Worm (Caenorhabditis elegans) whole organism, L1 larva: ENCODE results near the gene C14A4.6.
A peak's percentile ranks its signal among the peaks of the same experiment; 100 is the strongest.

Experiments
- blmp-1 ChIP-seq: fragments of 150-350 bp; optimal IDR thresholded peaks from 2 replicates; lab custom pipeline; 2014; ENCODE audit warnings: missing biosample characterization, missing genetic modification characterization
- lin-13 ChIP-seq: fragments of 150-350 bp; optimal IDR thresholded peaks from 2 replicates; lab custom pipeline; 2014; ENCODE audit warnings: missing biosample characterization, missing genetic modification reagents, missing genetic modification characterization
- lin-35 ChIP-seq, 2 experiments: fragments of 150-350 bp; optimal IDR thresholded peaks; 2 replicates each; lab custom pipeline; 2014; ENCODE audit warnings: missing biosample characterization in 2 of 2, missing genetic modification characterization in 2 of 2, missing genetic modification reagents in 2 of 2
- lsy-2 ChIP-seq, 2 experiments: fragments of 150-350 bp; optimal IDR thresholded peaks; 2 replicates each; lab custom pipeline; 2014; ENCODE audit warnings: missing biosample characterization in 2 of 2, missing genetic modification characterization in 2 of 2
- mep-1 ChIP-seq: fragments of 150-350 bp; optimal IDR thresholded peaks from 2 replicates; lab custom pipeline; 2014; ENCODE audit warnings: missing biosample characterization, missing genetic modification characterization
- nhr-28 ChIP-seq: fragments of 150-350 bp; optimal IDR thresholded peaks from 2 replicates; lab custom pipeline; 2014; ENCODE audit warnings: missing biosample characterization, missing genetic modification characterization
- nhr-47 ChIP-seq: sonication (generic microtip); optimal IDR thresholded peaks from 2 replicates; lab custom pipeline; 2016; ENCODE audit warnings: mild to moderate bottlenecking, missing genetic modification characterization, moderate library complexity, missing compliant biosample characterization
- nhr-76 ChIP-seq: sonication (generic microtip); optimal IDR thresholded peaks from 2 replicates; lab custom pipeline; 2017; ENCODE audit warnings: missing biosample characterization, missing genetic modification characterization
- pqm-1 ChIP-seq: sonication (generic microtip); optimal IDR thresholded peaks from 3 replicates; lab custom pipeline; 2017; ENCODE audit warnings: missing biosample characterization, missing genetic modification characterization
- sptf-1 ChIP-seq: fragments of 150-350 bp; optimal IDR thresholded peaks from 2 replicates; lab custom pipeline; 2014; ENCODE audit warnings: missing biosample characterization, missing genetic modification characterization
- unc-130 ChIP-seq: fragments of 150-350 bp; optimal IDR thresholded peaks from 2 replicates; lab custom pipeline; 2017; ENCODE audit warnings: missing biosample characterization, missing genetic modification characterization, inconsistent platforms
- zag-1 ChIP-seq: fragments of 150-350 bp; optimal IDR thresholded peaks from 2 replicates; lab custom pipeline; 2014; ENCODE audit warnings: missing biosample characterization, missing genetic modification characterization

ce11 chrII:10557206-10557574, 37.4 kb downstream of the C14A4.6 start:
- TF ChIP-seq pqm-1 (no peak), nhr-28 (no peak), sptf-1 (tag; lab: Kevin White, UChicago) (no peak), nhr-47 (tag; lab: Kevin White, UChicago) (peak; percentile 41), nhr-76 (no peak), lin-13 (GFP tag; lab: Kevin White, UChicago) (peak; percentile 11), zag-1 (tag; lab: Kevin White, UChicago) (no peak), lsy-2 (tag; optimal IDR thresholded peaks at IDR 0.05; lab: Kevin White, UChicago) (peak; percentile 41 to 67), mep-1 (peak; percentile 88), blmp-1 (tag; lab: Kevin White, UChicago) (peak; percentile 79), unc-130 (no peak), lin-35 (GFP tag; optimal IDR thresholded peaks at IDR 0.05; lab: Kevin White, UChicago) (peak; percentile 30 to 77)
